Fruit fly (Drosophila melanogaster): ENCODE results near the gene CG18170.
A peak's percentile ranks its signal among the peaks of the same experiment; 100 is the strongest.

The CG18170 gene

DNA sequence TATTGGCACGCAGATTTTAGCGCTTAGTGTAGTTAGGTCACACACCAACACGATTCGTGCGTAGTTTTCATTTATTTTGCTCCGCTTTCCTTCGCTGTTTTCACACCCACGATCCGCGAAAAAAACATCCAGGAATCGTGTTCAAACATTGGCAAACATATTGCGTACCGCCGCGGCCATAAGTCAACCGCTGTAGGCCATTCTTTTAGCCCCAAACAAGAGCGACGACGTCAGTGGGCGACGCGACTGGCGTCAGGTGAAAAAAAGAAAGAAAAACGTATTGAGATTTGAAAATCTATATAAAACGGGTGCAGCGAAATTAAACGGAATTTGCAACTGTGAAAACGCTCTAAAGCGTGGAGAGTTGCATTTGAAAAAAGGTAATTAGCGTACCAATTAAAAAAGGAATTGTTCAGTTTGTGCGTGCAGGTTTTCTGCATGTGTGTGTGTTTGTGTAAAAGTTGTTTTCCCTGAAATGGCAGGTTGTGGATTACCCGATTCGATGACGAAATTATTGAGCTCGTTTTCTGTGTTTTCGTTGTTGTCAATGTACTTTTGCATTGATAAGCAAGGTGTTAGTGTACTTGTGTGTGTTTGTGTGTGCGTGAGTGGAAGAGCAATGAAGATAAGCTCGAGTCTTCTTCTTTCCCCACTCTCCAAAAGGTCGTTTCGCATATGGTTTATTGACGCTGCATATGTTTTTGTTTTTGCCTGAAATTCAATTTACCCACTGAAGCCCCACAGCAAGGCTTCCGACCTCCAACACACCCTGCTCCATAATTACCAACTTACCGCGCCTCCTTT lies 33.4 kb upstream of the CG18170 start, which contains the start of gene Tmep:
Gene Tmep (plus strand): TSS at position 20 of the 804 bp plus-strand sequence.
- TF ChIP-seq CG32121 (GFP tag; IDR thresholded peaks at IDR 0.05) = no peak
- peak; percentile 75 for TF ChIP-seq EcR (GFP tag; optimal IDR thresholded peaks at IDR 0.05)

DNA sequence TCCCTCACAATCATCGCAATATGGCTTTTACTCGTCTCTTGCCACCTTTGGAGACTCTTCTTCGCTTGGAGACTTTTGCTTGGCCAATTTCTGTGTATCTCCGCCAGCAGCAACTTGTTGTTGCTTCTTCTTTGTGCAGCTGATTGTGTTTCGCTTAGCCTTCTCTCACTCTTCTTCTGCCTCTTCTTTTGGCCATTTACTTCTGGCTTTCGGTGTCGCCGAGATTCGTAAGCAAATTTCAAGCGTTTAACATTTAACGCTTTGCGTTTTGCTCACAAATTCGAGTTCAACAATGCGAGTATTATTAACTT lies 32.8 kb upstream of the CG18170 start:
- TF ChIP-seq CG8159 (tag; optimal IDR thresholded peaks at IDR 0.05) = no peak
- TF ChIP-seq CG32121 (GFP tag; IDR thresholded peaks at IDR 0.05) = 0 out of 2 replicates have a peak, but pooled peaks have one; percentile 28
- TF ChIP-seq CG12605 (GFP tag; IDR thresholded peaks at IDR 0.05) = peak; percentile 64
- TF ChIP-seq EcR (GFP tag; optimal IDR thresholded peaks at IDR 0.05) = peak; percentile 44
- no peak for TF ChIP-seq CG9948 (tag; optimal IDR thresholded peaks at IDR 0.05)
- TF ChIP-seq CG13204 (GFP tag; optimal IDR thresholded peaks at IDR 0.05) = no peak

DNA sequence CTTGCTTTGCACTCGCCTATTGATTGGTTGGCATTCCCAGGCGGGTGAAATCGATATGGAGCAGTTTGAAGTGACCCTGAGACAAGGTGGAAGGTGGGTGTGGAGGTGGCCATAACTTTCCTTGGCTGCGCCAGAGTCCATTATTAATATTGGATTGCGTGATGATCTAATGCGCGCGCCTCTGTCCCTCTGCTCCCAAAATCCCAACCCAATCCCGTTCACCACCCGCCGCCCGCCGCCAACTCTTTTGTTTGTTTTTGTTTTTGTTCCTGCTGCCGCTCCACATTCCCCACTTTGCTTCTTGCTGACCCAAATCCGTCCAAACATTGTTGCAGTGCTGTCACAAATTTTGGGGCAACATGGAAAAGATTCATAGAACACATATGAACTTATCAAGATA lies 31.7 kb upstream of the CG18170 start:
- TF ChIP-seq fd96Ca (GFP tag; IDR thresholded peaks at IDR 0.05) (no peak), EcR (GFP tag; optimal IDR thresholded peaks at IDR 0.05) (no peak), CG32121 (GFP tag; IDR thresholded peaks at IDR 0.05) (no peak), Snoo (tag; optimal IDR thresholded peaks at IDR 0.05) (no peak), Pif1A (GFP tag; optimal IDR thresholded peaks at IDR 0.05) (no peak), CG4496 (GFP tag; IDR thresholded peaks at IDR 0.05) (no peak), D1 (tag; optimal IDR thresholded peaks at IDR 0.05) (no peak), Pif1B (GFP tag; optimal IDR thresholded peaks at IDR 0.05) (no peak), CG9948 (tag; optimal IDR thresholded peaks at IDR 0.05) (no peak), CG12605 (GFP tag; IDR thresholded peaks at IDR 0.05) (no peak), CG10348 (GFP tag; IDR thresholded peaks at IDR 0.05) (no peak), CG15710 (tag; optimal IDR thresholded peaks at IDR 0.05) (no peak), CG8301 (tag; optimal IDR thresholded peaks at IDR 0.05) (no peak), CG14655 (GFP tag; optimal IDR thresholded peaks at IDR 0.05) (no peak), rn (GFP tag; IDR thresholded peaks at IDR 0.05) (no peak), Ets98B (GFP tag; IDR thresholded peaks at IDR 0.05) (no peak), gl (tag; optimal IDR thresholded peaks at IDR 0.05) (no peak)

DNA sequence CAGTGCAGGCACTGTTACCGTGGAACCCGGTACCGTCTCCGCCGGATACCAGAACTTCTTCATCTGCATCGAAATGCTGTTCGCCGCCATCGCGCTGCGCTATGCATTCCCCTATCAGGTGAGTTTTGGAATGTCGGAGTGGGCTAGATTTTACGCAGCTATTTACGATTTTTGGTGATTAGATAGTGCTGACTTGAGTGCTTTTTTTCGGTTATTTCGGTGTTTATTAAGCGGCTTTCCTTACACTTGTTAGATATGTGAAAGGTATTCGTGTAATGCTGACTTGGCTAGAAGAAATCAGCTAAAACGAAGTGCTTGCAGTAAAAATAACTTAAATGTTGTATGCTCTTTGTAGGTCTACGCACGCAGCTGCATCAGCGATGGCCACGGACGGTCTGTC lies 29.6 kb upstream of the CG18170 start:
- TF ChIP-seq CG4496 (GFP tag; IDR thresholded peaks at IDR 0.05) (no peak), CG9948 (tag; optimal IDR thresholded peaks at IDR 0.05) (no peak), Pif1B (GFP tag; optimal IDR thresholded peaks at IDR 0.05) (no peak), CG8301 (tag; optimal IDR thresholded peaks at IDR 0.05) (no peak)

DNA sequence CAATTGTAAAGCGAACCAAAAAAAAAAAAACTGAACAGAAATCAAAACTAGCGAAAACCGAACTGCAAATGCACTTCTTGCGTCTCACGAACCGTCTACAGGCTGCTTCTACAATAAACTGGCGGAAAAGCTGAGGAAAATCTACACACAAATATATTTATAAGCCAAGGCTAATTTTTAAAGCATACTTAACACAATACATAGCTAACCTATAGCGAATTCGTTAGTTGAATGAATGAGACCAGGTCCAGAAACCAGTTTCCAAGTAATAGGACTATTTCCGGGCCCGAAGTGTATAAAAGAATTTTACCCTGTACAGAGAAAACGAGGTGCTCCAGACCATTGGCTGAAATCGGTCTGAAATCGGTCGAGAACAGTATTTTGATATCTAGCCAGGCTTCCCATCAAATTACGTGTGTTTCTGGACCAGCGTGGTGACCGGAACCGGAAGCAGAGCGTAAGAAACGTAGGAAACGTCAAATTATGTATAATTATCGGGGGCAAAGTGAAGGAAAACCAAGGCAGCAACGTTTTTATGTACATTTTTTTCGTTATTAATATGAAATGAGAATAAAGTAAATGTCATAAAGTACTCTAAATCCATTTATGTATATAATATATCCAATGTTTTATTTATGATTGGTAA lies 26.9 kb upstream of the CG18170 start:
- TF ChIP-seq CG10348 (GFP tag; IDR thresholded peaks at IDR 0.05) (no peak), Snoo (tag; optimal IDR thresholded peaks at IDR 0.05) (no peak), rn (GFP tag; IDR thresholded peaks at IDR 0.05) (no peak), CG34367 (tag; optimal IDR thresholded peaks at IDR 0.05) (no peak), Pif1B (GFP tag; optimal IDR thresholded peaks at IDR 0.05) (no peak), Pif1A (GFP tag; optimal IDR thresholded peaks at IDR 0.05) (peak; percentile 22), EcR (GFP tag; optimal IDR thresholded peaks at IDR 0.05) (no peak), CG8301 (tag; optimal IDR thresholded peaks at IDR 0.05) (no peak), CG8159 (tag; optimal IDR thresholded peaks at IDR 0.05) (peak; percentile 8), CG15710 (tag; optimal IDR thresholded peaks at IDR 0.05) (no peak), CG32121 (GFP tag; IDR thresholded peaks at IDR 0.05) (0 out of 2 replicates have a peak, but pooled peaks have one; percentile 32), fd96Ca (GFP tag; IDR thresholded peaks at IDR 0.05) (no peak)

DNA sequence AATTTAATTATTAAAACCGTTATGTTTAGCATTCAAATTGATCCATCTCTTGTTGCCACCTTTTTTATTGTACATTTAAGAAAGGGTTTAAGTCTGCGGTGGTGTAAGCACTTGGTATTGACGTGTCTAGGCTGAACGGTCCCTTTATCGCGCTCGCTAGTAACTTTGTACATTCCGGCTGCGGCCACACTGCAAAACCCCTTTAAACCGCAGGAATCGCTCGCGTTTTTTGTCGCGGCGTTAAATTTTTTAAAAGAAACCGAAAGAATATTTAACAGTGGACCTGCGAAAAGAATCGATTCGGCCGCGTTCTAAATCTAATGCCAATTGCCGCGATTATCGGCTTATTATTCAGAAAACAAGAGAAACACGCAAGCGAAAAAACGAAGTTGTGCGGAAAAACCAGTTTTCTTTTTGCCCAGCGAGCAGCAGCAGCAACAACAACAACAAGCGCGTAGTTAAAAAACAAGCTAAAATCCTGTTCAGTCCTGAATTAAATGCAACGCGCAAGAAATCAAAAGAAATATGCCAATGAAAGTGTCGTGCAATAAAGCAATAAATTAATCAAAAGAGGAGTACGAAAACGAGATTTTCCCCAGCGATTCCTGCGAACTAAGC lies 26.2 kb upstream of the CG18170 start, which contains the start of gene CG13917:
Gene CG13917 (plus strand): TSS at position 211 of the 618 bp plus-strand sequence.
- TF ChIP-seq CG12605 (GFP tag; IDR thresholded peaks at IDR 0.05) = peak; percentile 51; the same call in 1 of the 2 replicates
- no peak for TF ChIP-seq CG9948 (tag; optimal IDR thresholded peaks at IDR 0.05)

DNA sequence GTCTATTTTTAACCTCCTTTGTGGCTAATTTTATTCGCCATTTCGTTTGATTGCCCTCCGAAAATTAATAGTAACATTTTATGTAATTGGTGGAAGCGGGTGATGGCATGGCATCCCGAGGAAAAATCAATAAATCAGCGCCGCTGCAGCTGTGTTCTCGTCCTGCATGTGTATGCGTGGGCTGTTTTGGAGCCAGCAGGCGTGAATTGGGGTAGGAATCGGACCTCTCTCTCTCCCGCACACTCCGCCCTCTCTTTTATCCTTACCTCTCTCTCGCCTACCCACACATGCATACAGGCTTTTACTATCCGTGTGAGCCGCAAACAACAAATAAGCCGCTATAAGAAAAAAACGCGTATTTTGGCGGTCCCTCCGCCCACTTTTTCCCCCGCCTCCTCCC lies 25.4 kb upstream of the CG18170 start:
- TF ChIP-seq Ets98B (GFP tag; IDR thresholded peaks at IDR 0.05) (0 out of 2 replicates have a peak, but pooled peaks have one; percentile 10), CG8159 (tag; optimal IDR thresholded peaks at IDR 0.05) (no peak), gl (tag; optimal IDR thresholded peaks at IDR 0.05) (no peak)
